Fruit fly (Drosophila melanogaster) whole organism, embryonic: ENCODE measurements around the gene CycB3.

ENCODE experiments used
- Aef1 ChIP-seq: fragments of 200-800 bp; sonication (Bioruptor generic); IDR thresholded peaks from 3 replicates; pipeline ENCODE4 v1.3.6; 2022; ENCODE audit warnings: missing biosample characterization, missing genetic modification characterization
- C15 ChIP-seq: fragments of 200-800 bp; sonication (Bioruptor generic); IDR thresholded peaks from 3 replicates; pipeline ENCODE4 v1.3.6; 2022; ENCODE audit warnings: missing biosample characterization, missing genetic modification characterization
- CG10147 ChIP-seq: fragments of 200-800 bp; sonication (Bioruptor generic); optimal IDR thresholded peaks from 2 replicates; lab custom pipeline; 2019; ENCODE audit warnings: missing biosample characterization, mild to moderate bottlenecking, missing genetic modification characterization, moderate library complexity
- CG10979 ChIP-seq: fragments of 200-800 bp; sonication (Bioruptor generic); optimal IDR thresholded peaks from 2 replicates; lab custom pipeline; 2018; ENCODE audit warnings: missing biosample characterization, mild to moderate bottlenecking, missing genetic modification characterization, moderate library complexity
- CG12155 ChIP-seq: fragments of 200-800 bp; sonication (Bioruptor generic); optimal IDR thresholded peaks from 3 replicates; lab custom pipeline; 2016; ENCODE audit warnings: missing biosample characterization, missing genetic modification characterization
- CG12299 ChIP-seq: fragments of 200-800 bp; sonication (Bioruptor generic); optimal IDR thresholded peaks from 2 replicates; lab custom pipeline; 2018; ENCODE audit warnings: missing biosample characterization, mild to moderate bottlenecking, missing genetic modification characterization
- CG13123 ChIP-seq: fragments of 200-800 bp; sonication (Bioruptor generic); optimal IDR thresholded peaks from 2 replicates; lab custom pipeline; 2016; ENCODE audit warnings: missing biosample characterization, missing genetic modification characterization
- CG14710 ChIP-seq: fragments of 200-800 bp; sonication (Bioruptor generic); optimal IDR thresholded peaks from 3 replicates; lab custom pipeline; 2019; ENCODE audit warnings: missing biosample characterization, mild to moderate bottlenecking, missing genetic modification characterization, moderate library complexity
- CG1603 ChIP-seq: fragments of 200-800 bp; sonication (Bioruptor generic); optimal IDR thresholded peaks from 2 replicates; lab custom pipeline; 2019; ENCODE audit warnings: missing biosample characterization, mild to moderate bottlenecking, missing genetic modification characterization, moderate library complexity
- CG17359 ChIP-seq: fragments of 200-800 bp; sonication (Bioruptor generic); optimal IDR thresholded peaks from 3 replicates; lab custom pipeline; 2018; ENCODE audit warnings: missing biosample characterization, mild to moderate bottlenecking, missing genetic modification characterization, moderate library complexity
- CG18764 ChIP-seq: fragments of 200-800 bp; sonication (Bioruptor generic); optimal IDR thresholded peaks from 3 replicates; lab custom pipeline; 2016; ENCODE audit warnings: missing biosample characterization, missing genetic modification characterization
- CG31388 ChIP-seq: fragments of 200-800 bp; sonication (Bioruptor generic); optimal IDR thresholded peaks from 2 replicates; lab custom pipeline; 2016; ENCODE audit warnings: missing biosample characterization, missing genetic modification characterization
- CG34224 ChIP-seq: fragments of 200-800 bp; sonication (Bioruptor generic); IDR thresholded peaks from 3 replicates; pipeline ENCODE4 v1.3.6; 2022; ENCODE audit warnings: missing biosample characterization, missing genetic modification characterization; ENCODE audit not compliant: partially characterized antibody
- CG4282 ChIP-seq: fragments of 200-800 bp; sonication (Bioruptor generic); optimal IDR thresholded peaks from 2 replicates; lab custom pipeline; 2016; ENCODE audit warnings: missing biosample characterization, missing genetic modification characterization
- CG4617 ChIP-seq: fragments of 200-800 bp; sonication (Bioruptor generic); optimal IDR thresholded peaks from 3 replicates; lab custom pipeline; 2016; ENCODE audit warnings: missing biosample characterization, missing genetic modification characterization, borderline replicate concordance
- CG6654 ChIP-seq: fragments of 200-800 bp; sonication (Bioruptor generic); optimal IDR thresholded peaks from 2 replicates; lab custom pipeline; 2017; ENCODE audit warnings: missing biosample characterization, mild to moderate bottlenecking, missing genetic modification characterization
- CG7556 ChIP-seq: fragments of 200-800 bp; sonication (Bioruptor generic); optimal IDR thresholded peaks from 2 replicates; lab custom pipeline; 2017; ENCODE audit warnings: missing biosample characterization, mild to moderate bottlenecking, missing genetic modification characterization
- CG7963 ChIP-seq: fragments of 200-800 bp; sonication (Bioruptor generic); IDR thresholded peaks from 3 replicates; pipeline ENCODE4 v1.3.6; 2022; ENCODE audit warnings: missing biosample characterization, missing genetic modification characterization; ENCODE audit not compliant: partially characterized antibody
- CG7987 ChIP-seq: fragments of 200-800 bp; sonication (Bioruptor generic); optimal IDR thresholded peaks from 2 replicates; lab custom pipeline; 2018; ENCODE audit warnings: missing biosample characterization, mild to moderate bottlenecking, missing genetic modification characterization, moderate library complexity
- CG8944 ChIP-seq: fragments of 200-800 bp; sonication (Bioruptor generic); optimal IDR thresholded peaks from 3 replicates; lab custom pipeline; 2016; ENCODE audit warnings: missing biosample characterization, missing genetic modification characterization
- CTCF ChIP-seq: fragments of 200-800 bp; sonication (Bioruptor generic); optimal IDR thresholded peaks from 2 replicates; lab custom pipeline; 2017; ENCODE audit warnings: missing biosample characterization, mild to moderate bottlenecking, missing genetic modification characterization, moderate library complexity
- Dip2 ChIP-seq: fragments of 200-800 bp; sonication (Bioruptor generic); IDR thresholded peaks from 2 replicates; pipeline ENCODE4 v1.3.6; 2022; ENCODE audit warnings: missing biosample characterization, missing genetic modification characterization
- E2f1 ChIP-seq: fragments of 200-800 bp; sonication (Bioruptor generic); IDR thresholded peaks from 2 replicates; pipeline ENCODE4 v1.3.6; 2022; ENCODE audit warnings: missing biosample characterization, missing genetic modification characterization
- H2.0 ChIP-seq: fragments of 200-800 bp; sonication (Bioruptor generic); IDR thresholded peaks from 2 replicates; pipeline ENCODE4 v1.3.6; 2022; ENCODE audit warnings: missing biosample characterization, missing genetic modification characterization
- Jarid2 ChIP-seq: fragments of 200-800 bp; sonication (Bioruptor generic); optimal IDR thresholded peaks from 3 replicates; lab custom pipeline; 2017; ENCODE audit warnings: mild to moderate bottlenecking, missing biosample characterization, missing genetic modification reagents, missing genetic modification characterization
- Lim3 ChIP-seq: fragments of 200-800 bp; sonication (Bioruptor generic); IDR thresholded peaks from 2 replicates; pipeline ENCODE4 v1.3.6; 2022; ENCODE audit warnings: missing biosample characterization, missing genetic modification characterization
- MESR4 ChIP-seq: fragments of 200-800 bp; sonication (Bioruptor generic); optimal IDR thresholded peaks from 2 replicates; lab custom pipeline; 2018; ENCODE audit warnings: missing biosample characterization, mild to moderate bottlenecking, missing genetic modification characterization, moderate library complexity
- Nf-YC ChIP-seq: fragments of 200-800 bp; optimal IDR thresholded peaks from 3 replicates; lab custom pipeline; 2019; ENCODE audit warnings: missing biosample characterization, mild to moderate bottlenecking, missing genetic modification characterization, moderate library complexity
- Rx ChIP-seq: fragments of 200-800 bp; sonication (Bioruptor generic); IDR thresholded peaks from 2 replicates; pipeline ENCODE4 v1.3.6; 2022; ENCODE audit warnings: missing biosample characterization, missing genetic modification characterization
- Sry-δ ChIP-seq: fragments of 200-800 bp; sonication (Bioruptor generic); optimal IDR thresholded peaks from 2 replicates; lab custom pipeline; 2016; ENCODE audit warnings: missing biosample characterization, missing genetic modification characterization
- YL-1 ChIP-seq: fragments of 200-800 bp; sonication (Bioruptor generic); optimal IDR thresholded peaks from 3 replicates; lab custom pipeline; 2017; ENCODE audit warnings: missing biosample characterization, mild to moderate bottlenecking, missing genetic modification characterization
- amos ChIP-seq: fragments of 200-800 bp; sonication (Bioruptor generic); IDR thresholded peaks from 2 replicates; pipeline ENCODE4 v1.3.6; 2022; ENCODE audit warnings: missing biosample characterization, missing genetic modification characterization; ENCODE audit not compliant: partially characterized antibody
- bab2 ChIP-seq: fragments of 200-800 bp; sonication (Bioruptor generic); optimal IDR thresholded peaks from 2 replicates; lab custom pipeline; 2016; ENCODE audit warnings: missing biosample characterization, missing genetic modification characterization
- bsh ChIP-seq, 2 experiments: fragments of 200-800 bp; sonication (Bioruptor generic); optimal IDR thresholded peaks; 2 replicates each; lab custom pipeline; 2017 to 2018; ENCODE audit warnings: mild to moderate bottlenecking in 2 of 2, missing biosample characterization in 2 of 2, missing genetic modification characterization in 2 of 2, moderate library complexity in 1 of 2
- cad ChIP-seq: fragments of >200 bp; optimal IDR thresholded peaks from 2 replicates; lab custom pipeline; 2017; ENCODE audit warnings: missing biosample characterization, missing genetic modification characterization
- chm ChIP-seq: fragments of 200-800 bp; sonication (Bioruptor generic); IDR thresholded peaks from 2 replicates; pipeline ENCODE4 v1.3.6; 2022; ENCODE audit warnings: missing biosample characterization, missing genetic modification characterization
- croc ChIP-seq: fragments of 200-800 bp; sonication (Bioruptor generic); conservative IDR thresholded peaks from 3 replicates; pipeline ENCODE4 v1.3.6; 2022; ENCODE audit warnings: missing biosample characterization, missing genetic modification characterization
- en ChIP-seq: fragments of 200-800 bp; sonication (Bioruptor generic); optimal IDR thresholded peaks from 2 replicates; lab custom pipeline; 2016; ENCODE audit warnings: missing biosample characterization, missing genetic modification characterization
- her ChIP-seq: fragments of 200-800 bp; sonication (Bioruptor generic); optimal IDR thresholded peaks from 2 replicates; lab custom pipeline; 2016; ENCODE audit warnings: missing biosample characterization, missing genetic modification characterization
- knrl ChIP-seq: fragments of 200-800 bp; sonication (Bioruptor generic); IDR thresholded peaks from 3 replicates; pipeline ENCODE4 v1.3.6; 2022; ENCODE audit warnings: missing biosample characterization, missing genetic modification characterization; ENCODE audit not compliant: partially characterized antibody
- pfk ChIP-seq: fragments of 200-800 bp; sonication (Bioruptor generic); optimal IDR thresholded peaks from 2 replicates; lab custom pipeline; 2018; ENCODE audit warnings: missing biosample characterization, mild to moderate bottlenecking, missing genetic modification characterization, moderate library complexity
- pita ChIP-seq: fragments of 200-800 bp; sonication (Bioruptor generic); optimal IDR thresholded peaks from 2 replicates; lab custom pipeline; 2017; ENCODE audit warnings: missing biosample characterization, mild to moderate bottlenecking, missing genetic modification characterization
- pzg ChIP-seq: fragments of 200-800 bp; sonication (Bioruptor generic); optimal IDR thresholded peaks from 3 replicates; lab custom pipeline; 2018; ENCODE audit warnings: missing biosample characterization, mild to moderate bottlenecking, missing genetic modification characterization, moderate library complexity
- rib ChIP-seq: fragments of 200-800 bp; sonication (Bioruptor generic); IDR thresholded peaks from 2 replicates; pipeline ENCODE4 v1.3.6; 2022; ENCODE audit warnings: missing biosample characterization, missing genetic modification characterization
- schlank ChIP-seq: fragments of 200-800 bp; sonication (Bioruptor generic); optimal IDR thresholded peaks from 2 replicates; lab custom pipeline; 2018; ENCODE audit warnings: missing biosample characterization, mild to moderate bottlenecking, missing genetic modification characterization
- sna ChIP-seq: fragments of 200-800 bp; sonication (Bioruptor generic); IDR thresholded peaks from 2 replicates; pipeline ENCODE4 v1.3.6; 2022; ENCODE audit warnings: missing biosample characterization, missing genetic modification characterization; ENCODE audit not compliant: partially characterized antibody
- tgo ChIP-seq: fragments of 200-800 bp; sonication (Bioruptor generic); IDR thresholded peaks from 3 replicates; pipeline ENCODE4 v1.3.6; 2022; ENCODE audit warnings: missing biosample characterization, missing genetic modification characterization
- tio ChIP-seq: fragments of 200-800 bp; sonication (Bioruptor generic); optimal IDR thresholded peaks from 2 replicates; lab custom pipeline; 2017; ENCODE audit warnings: missing biosample characterization, missing genetic modification characterization, inconsistent platforms
- tna ChIP-seq: fragments of 200-800 bp; sonication (Bioruptor generic); IDR thresholded peaks from 2 replicates; pipeline ENCODE4 v1.3.6; 2022; ENCODE audit warnings: missing biosample characterization, missing genetic modification characterization; ENCODE audit not compliant: partially characterized antibody
- usp ChIP-seq: fragments of >200 bp; optimal IDR thresholded peaks from 2 replicates; lab custom pipeline; 2017; ENCODE audit warnings: missing biosample characterization, missing genetic modification characterization
- yki ChIP-seq: fragments of >200 bp; optimal IDR thresholded peaks from 3 replicates; lab custom pipeline; 2018
- zfh2 ChIP-seq: fragments of 200-800 bp; sonication (Bioruptor generic); optimal IDR thresholded peaks from 2 replicates; lab custom pipeline; 2016; ENCODE audit warnings: missing biosample characterization, missing genetic modification characterization

The CycB3 gene

dm6 chr3R:24829887-24830351 lies 40.7 kb downstream of the CycB3 start, which contains the start of the genes Kaz and CG43273 (continued):
- TF ChIP-seq usp (GFP tag; lab: Kevin White, UChicago) = no peak
- TF ChIP-seq CG17359 (tag; lab: Kevin White, UChicago) = peak; percentile 46
- no peak for TF ChIP-seq CG10147 (GFP tag; lab: Kevin White, UChicago)
- TF ChIP-seq CG7556 (GFP tag; lab: Kevin White, UChicago) = no peak
- TF ChIP-seq CG6654 (GFP tag; lab: Kevin White, UChicago) = no peak
- TF ChIP-seq YL-1 (GFP tag; lab: Kevin White, UChicago) = peak; percentile 69
- no peak for TF ChIP-seq CG7963 (GFP tag; lab: Robert Waterston, UW)
- TF ChIP-seq CG12155 (GFP tag; lab: Kevin White, UChicago) = peak; percentile 61
- TF ChIP-seq Lim3 = no peak
- TF ChIP-seq CG10979 = peak; percentile 56
- no peak for TF ChIP-seq MESR4 (GFP tag; lab: Kevin White, UChicago)
- TF ChIP-seq Jarid2 (GFP tag; lab: Kevin White, UChicago) = no peak
- TF ChIP-seq rib (GFP tag; lab: Robert Waterston, UW) = no peak
- no peak for TF ChIP-seq croc
- TF ChIP-seq tna = no peak
- TF ChIP-seq pita (GFP tag; lab: Kevin White, UChicago) = no peak
- peak; percentile 38 for TF ChIP-seq CG12299
- TF ChIP-seq CG7987 = no peak
- no peak for TF ChIP-seq Nf-YC
- peak; percentile 26; the same call in 1 of the 3 replicates for TF ChIP-seq tgo (GFP tag; lab: Robert Waterston, UW)
- TF ChIP-seq zfh2 (GFP tag; lab: Kevin White, UChicago) = peak; percentile 20
- no peak; the same call in 1 of the 2 replicates for TF ChIP-seq H2.0 (GFP tag; lab: Robert Waterston, UW)
- TF ChIP-seq sna (GFP tag; lab: Robert Waterston, UW) = 0 out of 2 replicates have a peak, but pooled peaks have one; percentile 11
- no peak for TF ChIP-seq knrl (GFP tag; lab: Robert Waterston, UW)
- peak; percentile 35 for TF ChIP-seq pzg
- no peak for TF ChIP-seq CG4282 (GFP tag; lab: Kevin White, UChicago)
- no peak for TF ChIP-seq CG13123
- TF ChIP-seq CG14710 (tag; lab: Kevin White, UChicago) = peak; percentile 81
- TF ChIP-seq Rx (GFP tag; lab: Robert Waterston, UW) = no peak
- TF ChIP-seq CG31388 = no peak
- TF ChIP-seq Aef1 (GFP tag; lab: Robert Waterston, UW) = peak; percentile 12; the same call in 1 of the 3 replicates
- no peak for TF ChIP-seq C15 (GFP tag; lab: Robert Waterston, UW)
- no peak for TF ChIP-seq bsh (GFP tag; optimal IDR thresholded peaks at IDR 0.05; lab: Kevin White, UChicago)
- TF ChIP-seq CG18764 = no peak
- TF ChIP-seq CG4617 = peak; percentile 57
- TF ChIP-seq Sry-δ (GFP tag; lab: Kevin White, UChicago) = no peak
- no peak for TF ChIP-seq tio
- no peak for TF ChIP-seq CG1603 (tag; lab: Kevin White, UChicago)
- no peak for TF ChIP-seq CG34224 (GFP tag; lab: Robert Waterston, UW)
- TF ChIP-seq yki (lab: Kevin White, UChicago) = no peak
- TF ChIP-seq her (GFP tag; lab: Kevin White, UChicago) = no peak
- TF ChIP-seq Dip2 (GFP tag; lab: Robert Waterston, UW) = no peak
- no peak for TF ChIP-seq E2f1
- TF ChIP-seq cad (GFP tag; lab: Kevin White, UChicago) = no peak
- TF ChIP-seq chm = peak; percentile 19; the same call in 1 of the 2 replicates
- no peak for TF ChIP-seq bab2
- TF ChIP-seq pfk (GFP tag; lab: Kevin White, UChicago) = no peak
- TF ChIP-seq amos (GFP tag; lab: Robert Waterston, UW) = no peak
- no peak for TF ChIP-seq CG8944 (GFP tag; lab: Kevin White, UChicago)
- TF ChIP-seq CTCF (GFP tag; lab: Kevin White, UChicago) = no peak
- TF ChIP-seq en (GFP tag; lab: Kevin White, UChicago) = no peak
- no peak for TF ChIP-seq schlank (tag; lab: Kevin White, UChicago)
